Worm (Caenorhabditis elegans): ENCODE results near the gene T27E7.4.

The T27E7.4 gene

DNA sequence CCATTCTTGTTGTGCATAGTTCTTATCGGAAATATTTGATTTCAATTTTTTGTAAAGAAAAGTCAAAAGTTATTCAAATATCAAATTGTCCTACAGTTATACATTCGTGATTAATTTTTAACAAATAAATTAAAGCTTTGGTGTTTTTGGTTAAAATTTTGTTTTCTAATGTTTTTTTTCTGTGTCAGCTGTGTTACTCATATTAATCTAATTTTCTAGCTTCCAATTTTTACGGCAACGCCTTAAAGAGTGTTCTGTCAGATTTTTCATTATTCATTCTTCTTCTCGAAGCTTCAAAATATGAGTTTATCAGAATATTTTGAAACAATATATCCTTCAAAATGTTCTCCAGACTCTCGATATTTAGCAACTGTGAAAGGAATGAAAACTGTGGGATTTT lies 11.3 kb downstream of the T27E7.4 start, which contains the start of gene srh-63:
TSS of gene srh-63 (plus strand) at position 301 of the 400 bp plus-strand sequence.
- TF ChIP-seq scrt-1 (GFP tag; IDR thresholded peaks at IDR 0.05), result no peak
- TF ChIP-seq ceh-13 (GFP tag; optimal IDR thresholded peaks at IDR 0.05), result no peak
- TF ChIP-seq ceh-36 (tag; optimal IDR thresholded peaks at IDR 0.05), result no peak
- no peak for TF ChIP-seq hmbx-1 (tag; optimal IDR thresholded peaks at IDR 0.05)
- TF ChIP-seq flt-1 (GFP tag; IDR thresholded peaks at IDR 0.05), result no peak
- TF ChIP-seq pes-1 (GFP tag; IDR thresholded peaks at IDR 0.05), result no peak
- no peak for TF ChIP-seq B0310.2 (tag; optimal IDR thresholded peaks at IDR 0.05)
- TF ChIP-seq tbx-37 (GFP tag; conservative IDR thresholded peaks at IDR 0.05), result no peak
- no peak for TF ChIP-seq ama-1 (optimal IDR thresholded peaks at IDR 0.05)
- TF ChIP-seq F13C5.2 (tag; optimal IDR thresholded peaks at IDR 0.05), result no peak
- TF ChIP-seq hnd-1 (tag; optimal IDR thresholded peaks at IDR 0.05), result no peak
- no peak for TF ChIP-seq sea-1 (GFP tag; conservative IDR thresholded peaks at IDR 0.05)
- no peak for TF ChIP-seq tbx-11 (GFP tag; IDR thresholded peaks at IDR 0.05)
- no peak for TF ChIP-seq hmg-4 (GFP tag; optimal IDR thresholded peaks at IDR 0.05)
- no peak for TF ChIP-seq ets-7 (tag; optimal IDR thresholded peaks at IDR 0.05)

DNA sequence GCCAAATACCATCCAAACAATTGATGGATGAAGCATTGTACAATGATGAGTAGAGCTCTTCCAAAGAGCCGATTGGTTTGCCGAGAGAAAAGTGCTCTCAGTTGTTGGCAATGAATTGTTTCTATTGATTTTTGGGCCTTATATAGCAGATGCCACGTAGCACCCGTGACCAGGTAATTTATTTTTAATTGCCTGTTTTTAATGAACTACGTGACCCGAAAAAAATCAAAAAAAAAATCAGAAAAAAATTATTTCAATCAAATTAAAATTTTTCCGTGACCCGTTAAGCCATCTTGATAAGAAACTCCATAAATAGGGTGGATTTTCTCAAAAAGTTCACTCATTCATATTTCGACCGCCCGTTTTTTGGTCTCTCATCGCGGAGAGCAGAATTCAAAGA lies 15.4 kb downstream of the T27E7.4 start, which contains the start of the genes Y57G11A.2 and T27E7.1:
TSS of gene Y57G11A.2 (minus strand) at position 101 of the 400 bp plus-strand sequence.
TSS of gene T27E7.1 (plus strand) at position 337 of the 400 bp plus-strand sequence.
- TF ChIP-seq ceh-36 (tag; optimal IDR thresholded peaks at IDR 0.05) (no peak), ceh-13 (GFP tag; optimal IDR thresholded peaks at IDR 0.05) (no peak), hmg-4 (GFP tag; optimal IDR thresholded peaks at IDR 0.05) (no peak), B0310.2 (tag; optimal IDR thresholded peaks at IDR 0.05) (no peak), tbx-11 (GFP tag; IDR thresholded peaks at IDR 0.05) (no peak), F13C5.2 (tag; optimal IDR thresholded peaks at IDR 0.05) (no peak), sea-1 (GFP tag; conservative IDR thresholded peaks at IDR 0.05) (no peak), tra-4 (tag; optimal IDR thresholded peaks at IDR 0.05) (no peak), hmbx-1 (tag; optimal IDR thresholded peaks at IDR 0.05) (no peak)

DNA sequence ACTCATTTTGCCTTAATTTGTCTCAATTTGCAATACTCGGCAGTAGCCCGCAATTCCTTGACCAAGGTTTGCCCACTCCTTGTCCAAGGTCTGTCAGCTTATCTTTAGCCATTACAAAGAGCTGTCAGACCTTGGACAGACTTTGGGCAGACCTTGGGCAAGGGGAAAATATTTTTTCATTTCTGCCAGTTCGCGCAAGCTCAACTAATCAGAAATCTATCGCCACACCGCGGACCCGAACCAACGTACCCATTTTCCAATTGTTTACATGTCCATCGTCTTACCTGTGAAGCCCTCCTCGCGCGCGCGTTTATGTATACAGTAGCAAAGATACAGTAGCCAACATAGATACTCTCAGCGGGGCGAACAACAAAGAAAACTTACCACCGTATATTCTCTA lies 19.7 kb downstream of the T27E7.4 start:
- TF ChIP-seq ama-1 (optimal IDR thresholded peaks at IDR 0.05) (no peak), B0310.2 (tag; optimal IDR thresholded peaks at IDR 0.05) (no peak), hmg-4 (GFP tag; optimal IDR thresholded peaks at IDR 0.05) (no peak), tbx-37 (GFP tag; conservative IDR thresholded peaks at IDR 0.05) (no peak), ceh-36 (tag; optimal IDR thresholded peaks at IDR 0.05) (no peak), ets-7 (tag; optimal IDR thresholded peaks at IDR 0.05) (no peak), pes-1 (GFP tag; IDR thresholded peaks at IDR 0.05) (no peak)

DNA sequence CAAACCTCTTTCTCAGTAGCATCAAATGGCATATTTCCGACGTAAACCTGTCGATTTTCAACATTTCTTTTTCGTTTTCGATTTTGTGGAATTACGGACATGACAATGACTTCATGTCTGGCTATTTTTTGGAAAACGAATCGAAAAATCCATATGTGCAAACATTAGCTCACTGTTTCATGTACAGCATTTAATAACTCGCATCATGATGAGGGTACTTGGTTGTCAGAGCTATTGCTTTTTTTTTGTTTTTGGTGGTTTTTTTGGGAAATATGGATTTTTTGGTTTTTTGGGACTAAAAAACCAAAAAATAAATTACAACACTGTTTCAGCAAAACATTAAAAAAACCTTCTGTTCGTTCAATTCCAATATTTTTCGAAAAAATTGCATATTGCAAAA lies 22.5 kb downstream of the T27E7.4 start, which contains the start of gene Y57G11A.5:
TSS of gene Y57G11A.5 (minus strand) at position 101 of the 400 bp plus-strand sequence.
- TF ChIP-seq scrt-1 (GFP tag; IDR thresholded peaks at IDR 0.05) (no peak), B0310.2 (tag; optimal IDR thresholded peaks at IDR 0.05) (no peak), ama-1 (optimal IDR thresholded peaks at IDR 0.05) (no peak), tbx-37 (GFP tag; conservative IDR thresholded peaks at IDR 0.05) (no peak), flt-1 (GFP tag; IDR thresholded peaks at IDR 0.05) (no peak), tra-4 (tag; optimal IDR thresholded peaks at IDR 0.05) (no peak), hmbx-1 (tag; optimal IDR thresholded peaks at IDR 0.05) (no peak), F13C5.2 (tag; optimal IDR thresholded peaks at IDR 0.05) (no peak), ceh-13 (GFP tag; optimal IDR thresholded peaks at IDR 0.05) (no peak), pes-1 (GFP tag; IDR thresholded peaks at IDR 0.05) (no peak), ceh-36 (tag; optimal IDR thresholded peaks at IDR 0.05) (no peak), aly-1 (tag; optimal IDR thresholded peaks at IDR 0.05) (no peak)

DNA sequence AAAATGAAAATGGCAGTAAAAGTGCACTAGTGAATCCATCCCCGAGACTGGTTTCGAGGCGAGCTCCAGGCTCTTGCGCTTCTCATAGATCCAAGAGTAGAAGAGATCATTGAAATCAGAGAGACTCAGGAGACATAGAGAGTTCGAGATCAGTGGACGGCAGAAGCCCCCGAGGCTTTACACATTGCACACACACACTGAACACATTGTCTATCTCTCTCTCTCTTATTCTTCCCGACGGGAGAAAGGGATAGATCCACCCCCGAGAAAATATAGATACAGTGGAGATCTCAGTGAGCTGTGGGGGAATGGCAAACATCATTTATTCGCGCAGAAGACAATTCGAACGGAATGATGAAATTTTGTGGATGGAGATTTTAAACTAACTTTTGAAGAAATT lies 27.9 kb downstream of the T27E7.4 start:
- no peak for TF ChIP-seq ceh-36 (tag; optimal IDR thresholded peaks at IDR 0.05)
- no peak for TF ChIP-seq F13C5.2 (tag; optimal IDR thresholded peaks at IDR 0.05)
- no peak for TF ChIP-seq B0310.2 (tag; optimal IDR thresholded peaks at IDR 0.05)
- TF ChIP-seq tra-4 (tag; optimal IDR thresholded peaks at IDR 0.05), result no peak
- no peak for TF ChIP-seq scrt-1 (GFP tag; IDR thresholded peaks at IDR 0.05)
- TF ChIP-seq ets-7 (tag; optimal IDR thresholded peaks at IDR 0.05), result no peak
- TF ChIP-seq pes-1 (GFP tag; IDR thresholded peaks at IDR 0.05), result no peak
- TF ChIP-seq sea-1 (GFP tag; conservative IDR thresholded peaks at IDR 0.05), result no peak
- no peak for TF ChIP-seq hnd-1 (tag; optimal IDR thresholded peaks at IDR 0.05)
- TF ChIP-seq ceh-13 (GFP tag; optimal IDR thresholded peaks at IDR 0.05), result no peak
- no peak for TF ChIP-seq tbx-37 (GFP tag; conservative IDR thresholded peaks at IDR 0.05)
- TF ChIP-seq hmg-4 (GFP tag; optimal IDR thresholded peaks at IDR 0.05), result no peak

DNA sequence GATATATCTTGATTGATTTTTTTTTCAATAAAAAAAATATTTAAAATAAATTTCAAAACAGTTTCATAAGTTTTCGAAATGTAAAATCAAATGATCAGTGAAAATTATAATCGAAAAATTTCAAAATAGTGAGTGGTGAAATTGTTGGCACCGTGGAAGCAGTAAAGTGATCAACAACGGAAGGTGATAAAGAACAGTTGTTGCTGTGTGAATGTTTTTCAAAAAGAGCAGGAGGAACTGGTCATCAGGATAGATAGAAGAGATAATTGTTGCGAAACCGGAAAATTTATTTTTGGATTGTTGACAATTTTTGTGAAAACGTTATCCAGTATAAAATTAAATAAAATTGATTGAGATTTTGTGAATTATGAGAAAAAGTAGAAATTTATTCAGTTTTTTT lies 28.8 kb downstream of the T27E7.4 start:
- no peak for TF ChIP-seq flt-1 (GFP tag; IDR thresholded peaks at IDR 0.05)
- TF ChIP-seq ets-7 (tag; optimal IDR thresholded peaks at IDR 0.05), result no peak
- no peak for TF ChIP-seq ceh-36 (tag; optimal IDR thresholded peaks at IDR 0.05)
- TF ChIP-seq tbx-11 (GFP tag; IDR thresholded peaks at IDR 0.05), result no peak
- TF ChIP-seq sea-1 (GFP tag; conservative IDR thresholded peaks at IDR 0.05), result no peak
- TF ChIP-seq ama-1 (optimal IDR thresholded peaks at IDR 0.05), result no peak
- TF ChIP-seq scrt-1 (GFP tag; IDR thresholded peaks at IDR 0.05), result no peak
- TF ChIP-seq aly-1 (tag; optimal IDR thresholded peaks at IDR 0.05), result no peak
- no peak for TF ChIP-seq tbx-37 (GFP tag; conservative IDR thresholded peaks at IDR 0.05)
- TF ChIP-seq F13C5.2 (tag; optimal IDR thresholded peaks at IDR 0.05), result no peak
- TF ChIP-seq B0310.2 (tag; optimal IDR thresholded peaks at IDR 0.05), result no peak
- no peak for TF ChIP-seq ceh-13 (GFP tag; optimal IDR thresholded peaks at IDR 0.05)
- no peak for TF ChIP-seq hmbx-1 (tag; optimal IDR thresholded peaks at IDR 0.05)
- TF ChIP-seq hmg-4 (GFP tag; optimal IDR thresholded peaks at IDR 0.05), result no peak
- no peak for TF ChIP-seq tra-4 (tag; optimal IDR thresholded peaks at IDR 0.05)
- TF ChIP-seq pes-1 (GFP tag; IDR thresholded peaks at IDR 0.05), result no peak

DNA sequence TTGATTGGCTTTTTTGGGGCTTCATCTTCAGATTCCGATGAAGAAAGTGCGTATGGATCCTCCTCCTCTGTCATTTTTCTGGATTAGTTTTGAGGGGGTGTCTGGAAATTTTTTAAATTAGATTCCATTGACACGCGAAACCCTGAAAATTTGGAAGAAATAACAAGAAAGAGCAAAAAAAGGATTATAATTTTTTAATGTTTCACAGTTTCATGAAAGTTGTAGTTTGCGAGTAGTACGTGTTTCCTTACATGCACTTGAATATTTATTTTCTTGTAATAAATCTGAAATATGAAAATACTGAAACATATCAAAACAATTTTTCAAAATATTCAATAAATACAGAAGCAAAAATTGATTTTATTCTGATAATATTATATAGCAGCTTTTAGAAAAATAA lies 29.8 kb downstream of the T27E7.4 start, which contains the start of gene tag-273:
TSS of gene tag-273 (minus strand) at position 101 of the 400 bp plus-strand sequence.
- TF ChIP-seq ceh-36 (tag; optimal IDR thresholded peaks at IDR 0.05) (no peak), ceh-13 (GFP tag; optimal IDR thresholded peaks at IDR 0.05) (no peak), B0310.2 (tag; optimal IDR thresholded peaks at IDR 0.05) (no peak), hmg-4 (GFP tag; optimal IDR thresholded peaks at IDR 0.05) (no peak), tbx-37 (GFP tag; conservative IDR thresholded peaks at IDR 0.05) (no peak), hnd-1 (tag; optimal IDR thresholded peaks at IDR 0.05) (no peak), flt-1 (GFP tag; IDR thresholded peaks at IDR 0.05) (no peak), sea-1 (GFP tag; conservative IDR thresholded peaks at IDR 0.05) (no peak), aly-1 (tag; optimal IDR thresholded peaks at IDR 0.05) (no peak), tra-4 (tag; optimal IDR thresholded peaks at IDR 0.05) (no peak)

Measured in whole organism, early embryonic.